Worm (Caenorhabditis elegans): ENCODE results near the gene ekl-6.
A peak's percentile ranks its signal among the peaks of the same experiment; 100 is the strongest.

ekl-6 gene

ce11 chrIII:10033881-10034280 lies 30.3 kb upstream of the ekl-6 start, which contains the start of gene M04D8.8:
TSS of gene M04D8.8 (plus strand) at chrIII:10034181.
- no peak for TF ChIP-seq let-607 (tag; optimal IDR thresholded peaks at IDR 0.05)
- no peak for TF ChIP-seq attf-3 (GFP tag; conservative IDR thresholded peaks at IDR 0.05)
- no peak for TF ChIP-seq hsf-1 (GFP tag; IDR thresholded peaks at IDR 0.05)
- TF ChIP-seq nhr-90 (tag; optimal IDR thresholded peaks at IDR 0.05), result no peak
- TF ChIP-seq Y67H2A.10 (GFP tag; conservative IDR thresholded peaks at IDR 0.05), result no peak
- no peak for TF ChIP-seq Y53F4B.3 (GFP tag; IDR thresholded peaks at IDR 0.05)
- TF ChIP-seq F55B11.4 (tag; optimal IDR thresholded peaks at IDR 0.05; ENCODE audit: borderline replicate concordance, insufficient read depth), result no peak
- no peak for TF ChIP-seq tlf-1 (GFP tag; optimal IDR thresholded peaks at IDR 0.05)
- TF ChIP-seq lsy-27 (tag; optimal IDR thresholded peaks at IDR 0.05; ENCODE audit: borderline replicate concordance, insufficient read depth), result no peak
- TF ChIP-seq repo-1 (tag; optimal IDR thresholded peaks at IDR 0.05), result no peak

ce11 chrIII:10035783-10036182 lies 28.4 kb upstream of the ekl-6 start, which contains the start of gene xbx-3:
TSS of gene xbx-3 (plus strand) at chrIII:10035945.
- no peak for TF ChIP-seq die-1 (tag; optimal IDR thresholded peaks at IDR 0.05)

DNA sequence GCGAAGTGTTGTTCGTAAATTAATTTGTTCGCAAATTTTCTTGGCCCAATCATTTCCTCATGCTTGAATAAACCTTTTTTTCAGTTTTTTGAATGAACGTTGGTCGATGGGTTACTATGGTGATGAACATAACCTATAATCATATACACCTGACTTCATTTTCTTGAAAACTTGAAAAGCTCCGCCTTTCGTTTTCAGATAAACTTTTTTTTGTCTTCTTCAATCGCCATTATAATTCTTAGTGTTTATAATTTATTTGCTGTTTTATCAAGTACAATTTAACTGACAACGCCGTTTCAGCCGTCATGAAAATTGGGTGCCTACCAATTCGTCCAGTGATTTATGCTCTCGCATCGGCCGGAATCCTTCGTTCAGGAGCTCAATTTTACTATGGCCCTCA lies 27.1 kb upstream of the ekl-6 start, which contains the start of gene M04D8.7:
M04D8.7 (plus strand) TSS at position 301 of the 400 bp plus-strand sequence.
- TF ChIP-seq let-526 (GFP tag; IDR thresholded peaks at IDR 0.05) (no peak), egrh-3 (GFP tag; IDR thresholded peaks at IDR 0.05) (no peak), tlf-1 (GFP tag; optimal IDR thresholded peaks at IDR 0.05) (no peak), B0336.3 (GFP tag; IDR thresholded peaks at IDR 0.05) (no peak), dox-1 (GFP tag; IDR thresholded peaks at IDR 0.05) (no peak), attf-6 (GFP tag; IDR thresholded peaks at IDR 0.05) (no peak), lag-1 (GFP tag; IDR thresholded peaks at IDR 0.05) (no peak), nfya-1 (tag; optimal IDR thresholded peaks at IDR 0.05; ENCODE audit: borderline replicate concordance, insufficient read depth) (no peak), cebp-2 (GFP tag; IDR thresholded peaks at IDR 0.05) (no peak), F10E7.11 (tag; optimal IDR thresholded peaks at IDR 0.05) (no peak), sea-2 (GFP tag; IDR thresholded peaks at IDR 0.05) (no peak), ceh-91 (GFP tag; IDR thresholded peaks at IDR 0.05) (no peak), sdz-38 (tag; optimal IDR thresholded peaks at IDR 0.05) (no peak)

ce11 chrIII:10040013-10040412 lies 24.2 kb upstream of the ekl-6 start, which contains the start of gene T16G12.7:
TSS of gene T16G12.7 (minus strand) at chrIII:10040113.
- TF ChIP-seq hmg-1.2 (GFP tag; IDR thresholded peaks at IDR 0.05), result no peak
- no peak for TF ChIP-seq pbrm-1 (GFP tag; IDR thresholded peaks at IDR 0.05)
- TF ChIP-seq let-526 (GFP tag; IDR thresholded peaks at IDR 0.05), result no peak
- no peak for TF ChIP-seq efl-1 (GFP tag; optimal IDR thresholded peaks at IDR 0.05)
- TF ChIP-seq nhr-179 (tag; optimal IDR thresholded peaks at IDR 0.05), result no peak
- TF ChIP-seq xnd-1 (tag; optimal IDR thresholded peaks at IDR 0.05), result no peak
- no peak for TF ChIP-seq nfyb-1 (GFP tag; IDR thresholded peaks at IDR 0.05)

DNA sequence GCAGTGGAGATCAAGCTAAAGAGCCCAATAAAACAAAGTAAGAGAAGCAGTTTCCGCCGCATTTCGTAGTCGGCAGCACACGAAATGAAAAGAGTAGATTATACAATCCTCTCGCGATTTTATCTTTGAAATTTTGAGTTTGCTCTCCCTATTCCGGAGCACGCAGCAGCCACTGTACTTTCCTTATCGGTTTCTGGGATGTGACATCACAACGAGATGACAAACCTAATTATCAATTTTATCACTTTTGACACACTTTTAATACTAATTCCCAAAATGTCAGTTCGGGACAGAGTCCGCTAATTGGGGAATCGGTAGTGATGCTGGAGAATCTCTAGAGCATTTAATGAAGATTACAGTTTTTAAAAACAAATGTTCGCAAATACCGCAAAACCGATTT lies 14.5 kb upstream of the ekl-6 start, which contains the start of gene T16G12.1:
T16G12.1 (minus strand) TSS at position 176 of the 400 bp plus-strand sequence.
- TF ChIP-seq madf-3 (GFP tag; IDR thresholded peaks at IDR 0.05) (no peak), lin-54 (GFP tag; optimal IDR thresholded peaks at IDR 0.05) (no peak), nhr-80 (tag; optimal IDR thresholded peaks at IDR 0.05) (peak; percentile 68)

Measured in whole organism, young adult.